Fruit fly (Drosophila melanogaster) whole organism, prepupa: ENCODE results near the gene Trmt61.

Source experiments
- CG15336 ChIP-seq: fragments of 200-800 bp; sonication (Bioruptor generic); IDR thresholded peaks from 2 replicates; pipeline ENCODE4 v1.3.6; 2022; ENCODE audit warnings: missing biosample characterization, missing genetic modification characterization
- CG3032 ChIP-seq: fragments of 200-800 bp; optimal IDR thresholded peaks from 2 replicates; lab custom pipeline; 2019; ENCODE audit warnings: missing biosample characterization, mild to moderate bottlenecking, missing genetic modification characterization, moderate library complexity
- CG32006 ChIP-seq: fragments of 200-800 bp; sonication (Bioruptor generic); optimal IDR thresholded peaks from 3 replicates; lab custom pipeline; 2017; ENCODE audit warnings: missing biosample characterization, mild to moderate bottlenecking, missing genetic modification characterization
- CG34406 ChIP-seq: fragments of 200-800 bp; sonication (Bioruptor generic); optimal IDR thresholded peaks from 3 replicates; lab custom pipeline; 2016; ENCODE audit warnings: missing biosample characterization, missing genetic modification characterization
- CG3919 ChIP-seq: fragments of 200-800 bp; sonication (Bioruptor generic); optimal IDR thresholded peaks from 3 replicates; lab custom pipeline; 2016; ENCODE audit warnings: missing biosample characterization, missing genetic modification characterization
- CG6163 ChIP-seq: fragments of 200-800 bp; sonication (Bioruptor generic); IDR thresholded peaks from 3 replicates; pipeline ENCODE4 v1.3.6; 2022; ENCODE audit warnings: missing biosample characterization, missing genetic modification characterization
- CG6808 ChIP-seq: fragments of 200-800 bp; sonication (Bioruptor generic); optimal IDR thresholded peaks from 3 replicates; lab custom pipeline; 2017; ENCODE audit warnings: missing biosample characterization, missing genetic modification characterization, mild to moderate bottlenecking, moderate library complexity, missing genetic modification reagents
- CG6854 ChIP-seq: fragments of 200-800 bp; sonication (Bioruptor generic); optimal IDR thresholded peaks from 2 replicates; lab custom pipeline; 2017; ENCODE audit warnings: missing biosample characterization, mild to moderate bottlenecking, missing genetic modification characterization
- CG7368 ChIP-seq: fragments of 200-800 bp; sonication (Bioruptor generic); optimal IDR thresholded peaks from 3 replicates; lab custom pipeline; 2016; ENCODE audit warnings: missing biosample characterization, missing genetic modification characterization
- CG8119 ChIP-seq: fragments of 200-800 bp; sonication (Bioruptor generic); IDR thresholded peaks from 3 replicates; pipeline ENCODE4 v1.3.6; 2022; ENCODE audit warnings: missing biosample characterization, missing genetic modification characterization
- CG8319 ChIP-seq: fragments of 200-800 bp; sonication (Bioruptor generic); optimal IDR thresholded peaks from 3 replicates; lab custom pipeline; 2016; ENCODE audit warnings: missing biosample characterization, missing genetic modification characterization
- CG8632 ChIP-seq: fragments of 200-800 bp; sonication (Bioruptor generic); optimal IDR thresholded peaks from 3 replicates; lab custom pipeline; 2016; ENCODE audit warnings: missing biosample characterization, missing genetic modification characterization
- Eip78C ChIP-seq: fragments of 200-800 bp; sonication (Bioruptor generic); peaks from one replicate; lab custom pipeline; 2016; ENCODE audit warnings: missing biosample characterization, missing genetic modification characterization
- Ets21C ChIP-seq: fragments of 200-800 bp; sonication (Bioruptor generic); optimal IDR thresholded peaks from 3 replicates; lab custom pipeline; 2016; ENCODE audit warnings: missing biosample characterization, missing genetic modification characterization
- Hr4 ChIP-seq: fragments of 200-800 bp; sonication (Bioruptor generic); optimal IDR thresholded peaks from 3 replicates; lab custom pipeline; 2016; ENCODE audit warnings: missing biosample characterization, missing genetic modification characterization
- Lpt ChIP-seq: fragments of 200-800 bp; sonication (Bioruptor generic); optimal IDR thresholded peaks from 3 replicates; lab custom pipeline; 2016; ENCODE audit warnings: missing biosample characterization, missing genetic modification characterization
- Met ChIP-seq: fragments of 200-800 bp; sonication (Bioruptor generic); optimal IDR thresholded peaks from 3 replicates; lab custom pipeline; 2016; ENCODE audit warnings: missing biosample characterization, missing genetic modification characterization
- OdsH ChIP-seq: fragments of 200-800 bp; sonication (Bioruptor generic); optimal IDR thresholded peaks from 3 replicates; lab custom pipeline; 2016; ENCODE audit warnings: missing biosample characterization, missing genetic modification characterization
- Smox ChIP-seq: fragments of 200-800 bp; sonication (Bioruptor generic); optimal IDR thresholded peaks from 3 replicates; lab custom pipeline; 2016; ENCODE audit warnings: missing biosample characterization, missing genetic modification characterization
- Sox102F ChIP-seq: fragments of 200-800 bp; sonication (Bioruptor generic); optimal IDR thresholded peaks from 2 replicates; lab custom pipeline; 2016; ENCODE audit warnings: missing biosample characterization, mild to moderate bottlenecking, missing genetic modification characterization
- Sox14 ChIP-seq: fragments of 200-800 bp; sonication (Bioruptor generic); optimal IDR thresholded peaks from 3 replicates; lab custom pipeline; 2016; ENCODE audit warnings: missing biosample characterization, missing genetic modification characterization
- Sox15 ChIP-seq: fragments of 200-800 bp; sonication (Bioruptor generic); optimal IDR thresholded peaks from 3 replicates; lab custom pipeline; 2016; ENCODE audit warnings: missing biosample characterization, missing genetic modification characterization
- cyc ChIP-seq: fragments of 200-800 bp; sonication (Bioruptor generic); optimal IDR thresholded peaks from 3 replicates; lab custom pipeline; 2016; ENCODE audit warnings: missing biosample characterization, missing genetic modification characterization
- eg ChIP-seq: fragments of 200-800 bp; sonication (Bioruptor generic); IDR thresholded peaks from 3 replicates; pipeline ENCODE4 v1.3.6; 2022; ENCODE audit warnings: missing biosample characterization, missing genetic modification characterization
- fd59A ChIP-seq: fragments of 200-800 bp; sonication (Bioruptor generic); optimal IDR thresholded peaks from 2 replicates; lab custom pipeline; 2017; ENCODE audit warnings: missing biosample characterization, mild to moderate bottlenecking, missing genetic modification characterization, missing genetic modification reagents
- fd85E ChIP-seq: fragments of 200-800 bp; sonication (Bioruptor generic); optimal IDR thresholded peaks from 3 replicates; lab custom pipeline; 2016; ENCODE audit warnings: missing biosample characterization, missing genetic modification characterization
- fkh ChIP-seq: fragments of 200-800 bp; sonication (Bioruptor generic); optimal IDR thresholded peaks from 3 replicates; lab custom pipeline; 2017; ENCODE audit warnings: missing biosample characterization, mild to moderate bottlenecking, missing genetic modification characterization, moderate library complexity
- ss ChIP-seq, 2 experiments: fragments of 200-800 bp; sonication (Bioruptor generic); optimal IDR thresholded peaks; 2 replicates in 1 of 2; 3 replicates in 1 of 2; lab custom pipeline; 2017 to 2018; ENCODE audit warnings: mild to moderate bottlenecking in 2 of 2, missing biosample characterization in 2 of 2, missing genetic modification characterization in 2 of 2, moderate library complexity in 1 of 2
- svp ChIP-seq: fragments of 200-800 bp; sonication (Bioruptor generic); peaks from one replicate; lab custom pipeline; 2016; ENCODE audit warnings: missing biosample characterization, missing genetic modification characterization
- topi ChIP-seq: fragments of 200-800 bp; sonication (Bioruptor generic); optimal IDR thresholded peaks from 3 replicates; lab custom pipeline; 2016; ENCODE audit warnings: missing biosample characterization, missing genetic modification characterization
- vri ChIP-seq: fragments of 200-800 bp; sonication (Bioruptor generic); optimal IDR thresholded peaks from 3 replicates; lab custom pipeline; 2016; ENCODE audit warnings: missing biosample characterization, mild to moderate bottlenecking, missing genetic modification characterization

The Trmt61 gene

dm6 chr3R:26106595-26107152, 47.4 kb downstream of the Trmt61 start, which contains the start of gene Cipc (continued):
- TF ChIP-seq vri (GFP tag; lab: Kevin White, UChicago) (peak; percentile 50), CG6854 (GFP tag; lab: Kevin White, UChicago) (peak; percentile 83), CG6163 (GFP tag; lab: Robert Waterston, UW) (peak; percentile 54; the same call in 2 of the 3 replicates), CG8119 (GFP tag; lab: Robert Waterston, UW) (peak; percentile 74), Sox102F (GFP tag; lab: Kevin White, UChicago) (peak; percentile 28), cyc (GFP tag; lab: Kevin White, UChicago) (peak; percentile 56), CG8632 (GFP tag; lab: Kevin White, UChicago) (peak; percentile 37), Sox15 (GFP tag; lab: Kevin White, UChicago) (no peak), CG7368 (GFP tag; lab: Kevin White, UChicago) (peak; percentile 66), Hr4 (GFP tag; lab: Kevin White, UChicago) (peak; percentile 36), topi (peak; percentile 72), CG15336 (GFP tag; lab: Robert Waterston, UW) (peak; percentile 71), Met (no peak), OdsH (GFP tag; lab: Kevin White, UChicago) (peak; percentile 26), eg (peak; percentile 86), Ets21C (GFP tag; lab: Kevin White, UChicago) (no peak), CG3032 (tag; lab: Kevin White, UChicago) (peak; percentile 43), CG34406 (GFP tag; lab: Kevin White, UChicago) (peak; percentile 66), fd59A (GFP tag; lab: Kevin White, UChicago) (no peak), Smox (GFP tag; lab: Kevin White, UChicago) (peak; percentile 14), Lpt (GFP tag; lab: Kevin White, UChicago) (peak; percentile 76), CG8319 (GFP tag; lab: Kevin White, UChicago) (peak; percentile 46), CG32006 (GFP tag; lab: Kevin White, UChicago) (peak; percentile 74), ss (GFP tag; optimal IDR thresholded peaks at IDR 0.05; lab: Kevin White, UChicago) (peak; percentile 24 to 45), CG3919 (GFP tag; lab: Kevin White, UChicago) (peak; percentile 88)

- TF ChIP-seq svp (GFP tag; lab: Kevin White, UChicago) (peak; percentile 44), fkh (GFP tag; lab: Kevin White, UChicago) (peak; percentile 31), Sox14 (GFP tag; lab: Kevin White, UChicago) (no peak), CG6808 (GFP tag; lab: Kevin White, UChicago) (no peak), eg (0 out of 3 replicates have a peak, but pooled peaks have one; percentile 13), Eip78C (peak; percentile 42), fd85E (no peak), Met (peak; percentile 5)
Measured at dm6 chr3R:26108424-26108823, 49.1 kb downstream of the Trmt61 start.
